1 fruit fly cellular context compared by ENCODE assay signal in the genomic region with DNA sequence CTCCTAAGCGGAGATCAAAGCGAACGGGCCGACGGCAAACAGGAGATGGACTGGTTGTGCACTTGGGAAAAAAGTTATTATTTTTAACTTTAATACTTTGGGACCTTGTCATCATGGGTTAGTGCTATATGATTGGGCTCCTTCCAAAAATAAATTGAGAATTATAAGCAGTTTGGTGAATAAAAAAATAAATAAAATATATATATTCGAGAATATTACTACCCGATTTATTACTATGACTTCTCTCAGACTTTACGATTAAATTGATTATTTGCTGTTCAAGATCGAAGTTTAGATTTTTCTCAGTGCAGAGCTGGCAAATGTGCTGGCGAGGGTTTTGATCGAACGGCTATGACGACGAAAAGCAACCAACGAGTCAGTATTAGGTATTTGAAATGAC.
TF ChIP-seq lines count a peak whose summit lies in the region.

No protein-coding gene starts in this region.

TF ChIP-seq in whole organism, embryonic, 481 proteins besides CTCF, POLR2A, EP300 and RAD21 (continued from another document and continues in another):
- no peak for TF ChIP-seq fu2 (GFP tag; optimal IDR thresholded peaks at IDR 0.05; lab: Kevin White, UChicago)
- TF ChIP-seq dpn (GFP tag; optimal IDR thresholded peaks at IDR 0.05; lab: Kevin White, UChicago), result no peak
- TF ChIP-seq cato (GFP tag; optimal IDR thresholded peaks at IDR 0.05; lab: Kevin White, UChicago; ENCODE audit: borderline replicate concordance), result no peak
- TF ChIP-seq CG3995 (GFP tag; optimal IDR thresholded peaks at IDR 0.05; lab: Kevin White, UChicago), result no peak
- TF ChIP-seq chm (GFP tag; IDR thresholded peaks at IDR 0.05; lab: Robert Waterston, UW), result no peak
- no peak for TF ChIP-seq jing (GFP tag; optimal IDR thresholded peaks at IDR 0.05; lab: Kevin White, UChicago)
- no peak for TF ChIP-seq disco-r (GFP tag; optimal IDR thresholded peaks at IDR 0.05; lab: Kevin White, UChicago)
- no peak for TF ChIP-seq ro (GFP tag; IDR thresholded peaks at IDR 0.05; lab: Robert Waterston, UW)
- no peak for TF ChIP-seq mirr (GFP tag; optimal IDR thresholded peaks at IDR 0.05; lab: Kevin White, UChicago)
- peak; percentile 44 for TF ChIP-seq Six4 (GFP tag; optimal IDR thresholded peaks at IDR 0.05; lab: Kevin White, UChicago)
- no peak for TF ChIP-seq CG17385 (GFP tag; optimal IDR thresholded peaks at IDR 0.05; lab: Kevin White, UChicago)
- no peak for TF ChIP-seq CG13894 (tag; optimal IDR thresholded peaks at IDR 0.05; lab: Kevin White, UChicago)
- TF ChIP-seq BtbVII (GFP tag; optimal IDR thresholded peaks at IDR 0.05; lab: Kevin White, UChicago), result peak; percentile 34
- no peak for TF ChIP-seq Jarid2 (GFP tag; optimal IDR thresholded peaks at IDR 0.05; lab: Kevin White, UChicago)
- peak; percentile 48 for TF ChIP-seq Blimp-1 (GFP tag; optimal IDR thresholded peaks at IDR 0.05; lab: Kevin White, UChicago)
- no peak for TF ChIP-seq en (GFP tag; optimal IDR thresholded peaks at IDR 0.05; lab: Kevin White, UChicago)
- TF ChIP-seq CG30020 (tag; optimal IDR thresholded peaks at IDR 0.05; lab: Kevin White, UChicago), result no peak
- peak; percentile 64 for TF ChIP-seq CG4404 (GFP tag; IDR thresholded peaks at IDR 0.05; lab: Robert Waterston, UW)
- TF ChIP-seq chinmo (GFP tag; IDR thresholded peaks at IDR 0.05; lab: Robert Waterston, UW; ENCODE audit: partially characterized antibody), result no peak
- no peak for TF ChIP-seq chif (GFP tag; optimal IDR thresholded peaks at IDR 0.05; lab: Kevin White, UChicago)
- no peak for TF ChIP-seq ewg (GFP tag; optimal IDR thresholded peaks at IDR 0.05; lab: Kevin White, UChicago)
- TF ChIP-seq Dip2 (GFP tag; IDR thresholded peaks at IDR 0.05; lab: Robert Waterston, UW), result no peak
- peak; percentile 57 for TF ChIP-seq Ptx1 (GFP tag; IDR thresholded peaks at IDR 0.05; lab: Robert Waterston, UW)
- TF ChIP-seq ac (GFP tag; optimal IDR thresholded peaks at IDR 0.05; lab: Kevin White, UChicago), result peak; percentile 23
- TF ChIP-seq tna (GFP tag; IDR thresholded peaks at IDR 0.05; lab: Robert Waterston, UW; ENCODE audit: partially characterized antibody), result no peak
- TF ChIP-seq CG32767 (GFP tag; IDR thresholded peaks at IDR 0.05; lab: Robert Waterston, UW), result no peak
- TF ChIP-seq CG7357 (GFP tag; IDR thresholded peaks at IDR 0.05; lab: Robert Waterston, UW), result peak; percentile 28; the same call in 1 of the 3 replicates
- TF ChIP-seq wek (GFP tag; optimal IDR thresholded peaks at IDR 0.05; lab: Kevin White, UChicago), result no peak
- peak; percentile 23; the same call in 1 of the 2 replicates for TF ChIP-seq CG14441 (GFP tag; IDR thresholded peaks at IDR 0.05; lab: Robert Waterston, UW)
- no peak for TF ChIP-seq CG8290 (GFP tag; optimal IDR thresholded peaks at IDR 0.05; lab: Kevin White, UChicago)
- TF ChIP-seq CG8290 (tag; optimal IDR thresholded peaks at IDR 0.05; lab: Kevin White, UChicago), result no peak
- no peak for TF ChIP-seq H2.0 (GFP tag; IDR thresholded peaks at IDR 0.05; lab: Robert Waterston, UW)
- peak; percentile 24; the same call in 1 of the 2 replicates for TF ChIP-seq onecut (GFP tag; IDR thresholded peaks at IDR 0.05; lab: Robert Waterston, UW)
- TF ChIP-seq Dbx (GFP tag; IDR thresholded peaks at IDR 0.05; lab: Robert Waterston, UW), result no peak
- TF ChIP-seq CG4328 (GFP tag; optimal IDR thresholded peaks at IDR 0.05; lab: Kevin White, UChicago), result no peak
- no peak for TF ChIP-seq Mad (GFP tag; optimal IDR thresholded peaks at IDR 0.05; lab: Kevin White, UChicago)
- no peak for TF ChIP-seq HmgZ (tag; optimal IDR thresholded peaks at IDR 0.05; lab: Kevin White, UChicago)
- TF ChIP-seq tgo (GFP tag; IDR thresholded peaks at IDR 0.05; lab: Robert Waterston, UW), result peak; percentile 42; the same call in 1 of the 3 replicates
- TF ChIP-seq bigmax (GFP tag; optimal IDR thresholded peaks at IDR 0.05; lab: Kevin White, UChicago), result no peak
- TF ChIP-seq CG8359 (GFP tag; optimal IDR thresholded peaks at IDR 0.05; lab: Kevin White, UChicago; ENCODE audit: borderline replicate concordance), result no peak
- no peak for TF ChIP-seq sima (GFP tag; optimal IDR thresholded peaks at IDR 0.05; lab: Kevin White, UChicago)
- TF ChIP-seq Dfd (GFP tag; optimal IDR thresholded peaks at IDR 0.05; lab: Kevin White, UChicago), result no peak
- TF ChIP-seq CG10654 (GFP tag; optimal IDR thresholded peaks at IDR 0.05; lab: Kevin White, UChicago), result peak; percentile 37
- TF ChIP-seq CG12769 (tag; optimal IDR thresholded peaks at IDR 0.05; lab: Kevin White, UChicago), result no peak
- TF ChIP-seq CG9932 (GFP tag; IDR thresholded peaks at IDR 0.05; lab: Robert Waterston, UW), result no peak
- TF ChIP-seq CG6654 (GFP tag; optimal IDR thresholded peaks at IDR 0.05; lab: Kevin White, UChicago), result no peak
- TF ChIP-seq Side (GFP tag; optimal IDR thresholded peaks at IDR 0.05; lab: Kevin White, UChicago), result no peak
- no peak for TF ChIP-seq knrl (GFP tag; IDR thresholded peaks at IDR 0.05; lab: Robert Waterston, UW; ENCODE audit: partially characterized antibody)
- TF ChIP-seq pfk (GFP tag; optimal IDR thresholded peaks at IDR 0.05; lab: Kevin White, UChicago), result no peak
- TF ChIP-seq lola (GFP tag; optimal IDR thresholded peaks at IDR 0.05; lab: Kevin White, UChicago), result peak in 1 of 3 experiments; percentile 55
- no peak for TF ChIP-seq jumu (GFP tag; optimal IDR thresholded peaks at IDR 0.05; lab: Kevin White, UChicago)
- TF ChIP-seq CG5245 (GFP tag; optimal IDR thresholded peaks at IDR 0.05; lab: Kevin White, UChicago), result no peak
- no peak for TF ChIP-seq MBD-R2 (GFP tag; IDR thresholded peaks at IDR 0.05; lab: Robert Waterston, UW)
- TF ChIP-seq CG7745 (tag; optimal IDR thresholded peaks at IDR 0.05; lab: Kevin White, UChicago), result no peak
- TF ChIP-seq CG32532 (GFP tag; IDR thresholded peaks at IDR 0.05; lab: Robert Waterston, UW), result peak; percentile 61; the same call in 1 of the 2 replicates
- TF ChIP-seq sim (GFP tag; IDR thresholded peaks at IDR 0.05; lab: Robert Waterston, UW), result no peak
- TF ChIP-seq CG17359 (tag; optimal IDR thresholded peaks at IDR 0.05; lab: Kevin White, UChicago), result peak; percentile 72
- no peak for TF ChIP-seq CG15601 (tag; optimal IDR thresholded peaks at IDR 0.05; lab: Kevin White, UChicago)
- TF ChIP-seq HHEX (GFP tag; optimal IDR thresholded peaks at IDR 0.05; lab: Kevin White, UChicago), result peak; percentile 33
- no peak for TF ChIP-seq pzg (GFP tag; optimal IDR thresholded peaks at IDR 0.05; lab: Kevin White, UChicago)
- TF ChIP-seq dm (GFP tag; optimal IDR thresholded peaks at IDR 0.05; lab: Kevin White, UChicago), result no peak
- peak; percentile 27; the same call in 1 of the 3 replicates for TF ChIP-seq row (GFP tag; IDR thresholded peaks at IDR 0.05; lab: Robert Waterston, UW)
- peak; percentile 25; the same call in 1 of the 2 replicates for TF ChIP-seq CG10959 (GFP tag; IDR thresholded peaks at IDR 0.05; lab: Robert Waterston, UW)
- TF ChIP-seq maf-S (GFP tag; optimal IDR thresholded peaks at IDR 0.05; lab: Kevin White, UChicago), result no peak
- no peak for TF ChIP-seq da (GFP tag; optimal IDR thresholded peaks at IDR 0.05; lab: Kevin White, UChicago)
- TF ChIP-seq ken (GFP tag; IDR thresholded peaks at IDR 0.05; lab: Robert Waterston, UW), result 0 out of 3 replicates have a peak, but pooled peaks have one; percentile 5
- no peak for TF ChIP-seq CG4282 (GFP tag; optimal IDR thresholded peaks at IDR 0.05; lab: Kevin White, UChicago)
- TF ChIP-seq p53 (GFP tag; optimal IDR thresholded peaks at IDR 0.05; lab: Kevin White, UChicago), result no peak
- TF ChIP-seq CG30431 (GFP tag; optimal IDR thresholded peaks at IDR 0.05; lab: Kevin White, UChicago), result no peak
- TF ChIP-seq Bdp1 (GFP tag; optimal IDR thresholded peaks at IDR 0.05; lab: Kevin White, UChicago), result no peak
- TF ChIP-seq CG2889 (GFP tag; IDR thresholded peaks at IDR 0.05; lab: Robert Waterston, UW), result no peak
- TF ChIP-seq CG13775 (GFP tag; optimal IDR thresholded peaks at IDR 0.05; lab: Kevin White, UChicago), result peak; percentile 41
- TF ChIP-seq CG2129 (GFP tag; IDR thresholded peaks at IDR 0.05; lab: Robert Waterston, UW; ENCODE audit: partially characterized antibody), result no peak
- no peak for TF ChIP-seq fru (optimal IDR thresholded peaks at IDR 0.05; lab: Kevin White, UChicago)
- TF ChIP-seq crp (GFP tag; optimal IDR thresholded peaks at IDR 0.05; lab: Kevin White, UChicago), result no peak
- TF ChIP-seq amos (GFP tag; IDR thresholded peaks at IDR 0.05; lab: Robert Waterston, UW; ENCODE audit: partially characterized antibody), result no peak
- TF ChIP-seq gcm (GFP tag; optimal IDR thresholded peaks at IDR 0.05; lab: Kevin White, UChicago), result peak; percentile 3
- no peak for TF ChIP-seq CG17328 (GFP tag; IDR thresholded peaks at IDR 0.05; lab: Robert Waterston, UW)
- peak; percentile 37 for TF ChIP-seq CG15269 (tag; optimal IDR thresholded peaks at IDR 0.05; lab: Kevin White, UChicago)
- no peak for TF ChIP-seq ato (GFP tag; IDR thresholded peaks at IDR 0.05; lab: Robert Waterston, UW; ENCODE audit: partially characterized antibody)
- TF ChIP-seq kni (GFP tag; optimal IDR thresholded peaks at IDR 0.05; lab: Kevin White, UChicago), result no peak
- TF ChIP-seq zf30C (GFP tag; optimal IDR thresholded peaks at IDR 0.05; lab: Kevin White, UChicago), result peak; percentile 13
- TF ChIP-seq seq (GFP tag; IDR thresholded peaks at IDR 0.05; lab: Robert Waterston, UW), result no peak
- no peak for TF ChIP-seq CG12299 (tag; optimal IDR thresholded peaks at IDR 0.05; lab: Kevin White, UChicago)
- TF ChIP-seq Oaz (GFP tag; IDR thresholded peaks at IDR 0.05; lab: Robert Waterston, UW), result no peak
- TF ChIP-seq lov (optimal IDR thresholded peaks at IDR 0.05; lab: Kevin White, UChicago), result no peak
- TF ChIP-seq lov (GFP tag; IDR thresholded peaks at IDR 0.05; lab: Robert Waterston, UW), result no peak
- TF ChIP-seq Hand (GFP tag; optimal IDR thresholded peaks at IDR 0.05; lab: Kevin White, UChicago), result no peak
- no peak for TF ChIP-seq grn (GFP tag; optimal IDR thresholded peaks at IDR 0.05; lab: Kevin White, UChicago)
- peak; percentile 7 for TF ChIP-seq CG18764 (GFP tag; optimal IDR thresholded peaks at IDR 0.05; lab: Kevin White, UChicago)
- TF ChIP-seq Dp (GFP tag; optimal IDR thresholded peaks at IDR 0.05; lab: Kevin White, UChicago), result no peak
- no peak for TF ChIP-seq CG2678 (tag; optimal IDR thresholded peaks at IDR 0.05; lab: Kevin White, UChicago)
- TF ChIP-seq B-H1 (GFP tag; IDR thresholded peaks at IDR 0.05; lab: Robert Waterston, UW), result no peak
- TF ChIP-seq CG4707 (GFP tag; optimal IDR thresholded peaks at IDR 0.05; lab: Kevin White, UChicago), result no peak
- peak; percentile 39 for TF ChIP-seq nmo (GFP tag; optimal IDR thresholded peaks at IDR 0.05; lab: Kevin White, UChicago)
- no peak for TF ChIP-seq CG42726 (GFP tag; IDR thresholded peaks at IDR 0.05; lab: Robert Waterston, UW; ENCODE audit: partially characterized antibody)
- no peak for TF ChIP-seq croc (GFP tag; conservative IDR thresholded peaks at IDR 0.05; lab: Robert Waterston, UW)
- TF ChIP-seq Hsf (GFP tag; optimal IDR thresholded peaks at IDR 0.05; lab: Kevin White, UChicago), result no peak
- no peak for TF ChIP-seq Poxn (GFP tag; IDR thresholded peaks at IDR 0.05; lab: Robert Waterston, UW)
- TF ChIP-seq esg (GFP tag; conservative IDR thresholded peaks at IDR 0.05; lab: Robert Waterston, UW), result no peak
- peak; percentile 60 for TF ChIP-seq CG7839 (tag; optimal IDR thresholded peaks at IDR 0.05; lab: Kevin White, UChicago)
- no peak for TF ChIP-seq pan (optimal IDR thresholded peaks at IDR 0.05; lab: Kevin White, UChicago)
- TF ChIP-seq pan (GFP tag; optimal IDR thresholded peaks at IDR 0.05 in 1 of 2, IDR thresholded peaks at IDR 0.05 in 1 of 2), result peak in 1 of 2 experiments; percentile 60
- TF ChIP-seq Hr51 (GFP tag; optimal IDR thresholded peaks at IDR 0.05; lab: Kevin White, UChicago), result peak in 1 of 2 experiments; percentile 44
- TF ChIP-seq CG1233 (GFP tag; optimal IDR thresholded peaks at IDR 0.05; lab: Kevin White, UChicago), result peak; percentile 43
- TF ChIP-seq Bgb (GFP tag; IDR thresholded peaks at IDR 0.05; lab: Robert Waterston, UW; ENCODE audit: partially characterized antibody), result no peak
- no peak for TF ChIP-seq luna (GFP tag; optimal IDR thresholded peaks at IDR 0.05; lab: Kevin White, UChicago)
- TF ChIP-seq CG18011 (GFP tag; optimal IDR thresholded peaks at IDR 0.05; lab: Kevin White, UChicago), result no peak
- no peak for TF ChIP-seq sna (GFP tag; IDR thresholded peaks at IDR 0.05; lab: Robert Waterston, UW; ENCODE audit: partially characterized antibody)
- no peak for TF ChIP-seq ase (GFP tag; IDR thresholded peaks at IDR 0.05; lab: Robert Waterston, UW)
- no peak for TF ChIP-seq Hey (tag; optimal IDR thresholded peaks at IDR 0.05; lab: Kevin White, UChicago)
- TF ChIP-seq Hr78 (GFP tag; optimal IDR thresholded peaks at IDR 0.05; lab: Kevin White, UChicago), result no peak
- TF ChIP-seq mld (GFP tag; IDR thresholded peaks at IDR 0.05; lab: Robert Waterston, UW; ENCODE audit: partially characterized antibody), result no peak
- TF ChIP-seq CG18262 (tag; optimal IDR thresholded peaks at IDR 0.05; lab: Kevin White, UChicago), result peak; percentile 79
- TF ChIP-seq CG10543 (GFP tag; optimal IDR thresholded peaks at IDR 0.05; lab: Kevin White, UChicago), result no peak
- TF ChIP-seq CG13296 (GFP tag; optimal IDR thresholded peaks at IDR 0.05; lab: Kevin White, UChicago), result peak; percentile 14
- no peak for TF ChIP-seq eyg (GFP tag; optimal IDR thresholded peaks at IDR 0.05; lab: Kevin White, UChicago)
- TF ChIP-seq CG31365 (tag; optimal IDR thresholded peaks at IDR 0.05; lab: Kevin White, UChicago), result no peak
- no peak for TF ChIP-seq vnd (GFP tag; IDR thresholded peaks at IDR 0.05; lab: Robert Waterston, UW; ENCODE audit: partially characterized antibody)
- no peak for TF ChIP-seq CG1024 (GFP tag; IDR thresholded peaks at IDR 0.05; lab: Robert Waterston, UW)
- no peak for TF ChIP-seq CG12155 (GFP tag; optimal IDR thresholded peaks at IDR 0.05; lab: Kevin White, UChicago)
- no peak for TF ChIP-seq insv (GFP tag; optimal IDR thresholded peaks at IDR 0.05; lab: Kevin White, UChicago)
- TF ChIP-seq CrebB (tag; optimal IDR thresholded peaks at IDR 0.05; lab: Kevin White, UChicago), result no peak
- no peak for TF ChIP-seq CG9797 (GFP tag; optimal IDR thresholded peaks at IDR 0.05; lab: Kevin White, UChicago)
- peak; percentile 76 for TF ChIP-seq dmrt11E (tag; optimal IDR thresholded peaks at IDR 0.05; lab: Kevin White, UChicago)
- peak; percentile 12 for TF ChIP-seq cwo (GFP tag; optimal IDR thresholded peaks at IDR 0.05; lab: Kevin White, UChicago)
- no peak for TF ChIP-seq pnt (GFP tag; optimal IDR thresholded peaks at IDR 0.05; lab: Kevin White, UChicago)
- peak; percentile 44; the same call in 1 of the 2 replicates for TF ChIP-seq CG8765 (GFP tag; IDR thresholded peaks at IDR 0.05; lab: Robert Waterston, UW)
- TF ChIP-seq her (GFP tag; optimal IDR thresholded peaks at IDR 0.05; lab: Kevin White, UChicago), result no peak
